Fruit fly (Drosophila melanogaster): Measurements from ENCODE around the gene CG6026.

The CG6026 gene

dm6 chr3R:18998370-18998769, 35.0 kb upstream of the CG6026 start:
- TF ChIP-seq CG17801 (GFP tag; optimal IDR thresholded peaks at IDR 0.05; ENCODE audit: partially characterized antibody) = no peak

dm6 chr3R:18999906-19000451, 33.4 kb upstream of the CG6026 start:
- no peak for TF ChIP-seq CG17801 (GFP tag; optimal IDR thresholded peaks at IDR 0.05; ENCODE audit: partially characterized antibody)

- no peak for TF ChIP-seq CG17801 (GFP tag; optimal IDR thresholded peaks at IDR 0.05; ENCODE audit: partially characterized antibody)
Measured at dm6 chr3R:19001701-19002100, 31.6 kb upstream of the CG6026 start.

- no peak for TF ChIP-seq CG17801 (GFP tag; optimal IDR thresholded peaks at IDR 0.05; ENCODE audit: partially characterized antibody)
Measured at dm6 chr3R:19010923-19011322, 22.4 kb upstream of the CG6026 start.

dm6 chr3R:19011885-19012284, 21.5 kb upstream of the CG6026 start:
- no peak for TF ChIP-seq CG17801 (GFP tag; optimal IDR thresholded peaks at IDR 0.05; ENCODE audit: partially characterized antibody)

dm6 chr3R:19014027-19014426, 19.3 kb upstream of the CG6026 start:
- TF ChIP-seq CG17801 (GFP tag; optimal IDR thresholded peaks at IDR 0.05; ENCODE audit: partially characterized antibody) = no peak

- TF ChIP-seq CG17801 (GFP tag; optimal IDR thresholded peaks at IDR 0.05; ENCODE audit: partially characterized antibody) = peak; percentile 69
Measured at dm6 chr3R:19014742-19015422, 18.5 kb upstream of the CG6026 start.

dm6 chr3R:19015423-19015810, 17.9 kb upstream of the CG6026 start:
- TF ChIP-seq CG17801 (GFP tag; optimal IDR thresholded peaks at IDR 0.05; ENCODE audit: partially characterized antibody) = no peak

- no peak for TF ChIP-seq CG17801 (GFP tag; optimal IDR thresholded peaks at IDR 0.05; ENCODE audit: partially characterized antibody)
Measured at dm6 chr3R:19017318-19018043, 15.9 kb upstream of the CG6026 start.

- no peak for TF ChIP-seq CG17801 (GFP tag; optimal IDR thresholded peaks at IDR 0.05; ENCODE audit: partially characterized antibody)
Measured at dm6 chr3R:19023862-19024261, 9.5 kb upstream of the CG6026 start, which contains the start of the genes CG6005 and CG14286. CG6005 (minus strand) TSS chr3R:19024030. CG14286 (plus strand) TSS chr3R:19024092.

- TF ChIP-seq CG17801 (GFP tag; optimal IDR thresholded peaks at IDR 0.05; ENCODE audit: partially characterized antibody) = no peak
Measured at dm6 chr3R:19024761-19025160, 8.6 kb upstream of the CG6026 start, which contains the start of gene CG14285. CG14285 (plus strand) TSS chr3R:19025099.

- no peak for TF ChIP-seq CG17801 (GFP tag; optimal IDR thresholded peaks at IDR 0.05; ENCODE audit: partially characterized antibody)
Measured at dm6 chr3R:19027165-19027564, 6.2 kb upstream of the CG6026 start, which contains the start of gene NP15.6. NP15.6 (plus strand) TSS chr3R:19027368.

- TF ChIP-seq CG17801 (GFP tag; optimal IDR thresholded peaks at IDR 0.05; ENCODE audit: partially characterized antibody) = peak; percentile 74
Measured at dm6 chr3R:19028758-19029157, 4.6 kb upstream of the CG6026 start, which contains the start of the genes GatA and P5cr. GatA (minus strand) TSS chr3R:19028857. P5cr (plus strand) TSS chr3R:19028931.

- peak; percentile 57 for TF ChIP-seq CG17801 (GFP tag; optimal IDR thresholded peaks at IDR 0.05; ENCODE audit: partially characterized antibody)
Measured at dm6 chr3R:19031210-19031609, 2.1 kb upstream of the CG6026 start, which contains the start of the genes Prp18 and CG6013. Prp18 (minus strand) TSS chr3R:19031271. CG6013 (plus strand) TSS chr3R:19031503.

dm6 chr3R:19036521-19037142, 3.3 kb downstream of the CG6026 start:
- TF ChIP-seq CG17801 (GFP tag; optimal IDR thresholded peaks at IDR 0.05; ENCODE audit: partially characterized antibody) = no peak

All from ovary, adult (tissue).